Fruit fly (Drosophila melanogaster): ENCODE measurements around the gene CG43784.
"Not testable (repeated sequence)": the region's sequence is repeated elsewhere in the genome, so short reads cannot be mapped to it uniquely, and the experiment has no call there.

CG43784 gene

dm6 chrX:19959353-19959969, 1.3 kb upstream of the CG43784 start, which contains the start of gene CG12655:
TSS of gene CG12655 (minus strand) at chrX:19959403.
- TF ChIP-seq HLH4C (GFP tag; IDR thresholded peaks at IDR 0.05; ENCODE audit: partially characterized antibody) (peak; percentile 72), vnd (GFP tag; IDR thresholded peaks at IDR 0.05; ENCODE audit: partially characterized antibody) (peak; percentile 24; the same call in 1 of the 3 replicates), CG16813 (GFP tag; IDR thresholded peaks at IDR 0.05; ENCODE audit: partially characterized antibody) (peak; percentile 63), CG14860 (GFP tag; IDR thresholded peaks at IDR 0.05; ENCODE audit: partially characterized antibody) (peak; percentile 50; the same call in 2 of the 3 replicates), CG7839 (tag; optimal IDR thresholded peaks at IDR 0.05) (no peak), ham (GFP tag; IDR thresholded peaks at IDR 0.05) (no peak), D19B (GFP tag; optimal IDR thresholded peaks at IDR 0.05) (peak; percentile 45)

DNA sequence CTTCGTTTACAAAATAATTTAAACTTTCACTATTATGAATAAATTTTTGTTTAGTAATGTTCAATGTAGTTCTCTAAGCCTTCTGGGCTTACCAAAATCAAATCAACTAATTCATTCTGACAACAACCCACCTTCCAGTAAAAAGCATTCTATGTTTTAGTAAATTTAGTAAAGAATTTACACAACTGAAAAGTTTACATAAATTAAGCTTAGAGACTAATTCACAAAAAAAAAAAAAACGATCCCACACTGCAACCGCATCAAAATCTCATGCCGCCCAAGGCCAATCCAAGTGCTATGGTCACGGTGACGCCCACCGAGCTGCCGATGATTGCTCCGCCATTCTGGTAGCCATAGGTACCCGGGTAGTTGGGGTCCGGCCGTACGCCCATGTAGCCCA, 4.6 kb downstream of the CG43784 start, which contains the start of gene CG45494:
Gene CG45494 (minus strand): TSS at position 101 of the 400 bp plus-strand sequence.
- TF ChIP-seq amos (GFP tag; IDR thresholded peaks at IDR 0.05; ENCODE audit: partially characterized antibody); CG6254 (GFP tag; optimal IDR thresholded peaks at IDR 0.05); zfh1 (GFP tag; IDR thresholded peaks at IDR 0.05): not testable (repeated sequence)

DNA sequence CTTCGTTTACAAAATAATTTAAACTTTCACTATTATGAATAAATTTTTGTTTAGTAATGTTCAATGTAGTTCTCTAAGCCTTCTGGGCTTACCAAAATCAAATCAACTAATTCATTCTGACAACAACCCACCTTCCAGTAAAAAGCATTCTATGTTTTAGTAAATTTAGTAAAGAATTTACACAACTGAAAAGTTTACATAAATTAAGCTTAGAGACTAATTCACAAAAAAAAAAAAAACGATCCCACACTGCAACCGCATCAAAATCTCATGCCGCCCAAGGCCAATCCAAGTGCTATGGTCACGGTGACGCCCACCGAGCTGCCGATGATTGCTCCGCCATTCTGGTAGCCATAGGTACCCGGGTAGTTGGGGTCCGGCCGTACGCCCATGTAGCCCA, 9.4 kb downstream of the CG43784 start, which contains the start of gene CG45493:
Gene CG45493 (minus strand): TSS at position 101 of the 400 bp plus-strand sequence.
- not testable (repeated sequence) for TF ChIP-seq fd96Cb (tag; optimal IDR thresholded peaks at IDR 0.05); Vsx1 (GFP tag; optimal IDR thresholded peaks at IDR 0.05); CG16815 (GFP tag; optimal IDR thresholded peaks at IDR 0.05)

- TF ChIP-seq peb (GFP tag; IDR thresholded peaks at IDR 0.05); Doc2 (GFP tag; IDR thresholded peaks at IDR 0.05); CG12236 (GFP tag; optimal IDR thresholded peaks at IDR 0.05): not testable (repeated sequence)
These were observed 14.1 kb downstream of the CG43784 start, which contains the start of gene CG45492 for dm6 chrX:19944047-19944446. TSS of gene CG45492 (minus strand) at chrX:19944147.

DNA sequence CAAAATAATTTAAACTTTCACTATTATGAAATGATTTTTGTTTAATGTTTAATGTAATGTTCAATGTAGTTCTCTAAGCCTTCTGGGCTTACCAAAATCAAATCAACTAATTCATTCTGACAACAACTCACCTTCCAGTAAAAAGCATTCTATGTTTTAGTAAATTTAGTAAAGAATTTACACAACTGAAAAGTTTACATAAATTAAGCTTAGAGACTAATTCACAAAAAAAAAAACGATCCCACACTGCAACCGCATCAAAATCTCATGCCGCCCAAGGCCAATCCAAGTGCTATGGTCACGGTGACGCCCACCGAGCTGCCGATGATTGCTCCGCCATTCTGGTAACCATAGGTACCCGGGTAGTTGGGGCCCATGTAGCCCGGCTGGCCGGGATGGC, 19.2 kb downstream of the CG43784 start, which contains the start of gene CG45491:
Gene CG45491 (minus strand): TSS at position 101 of the 400 bp plus-strand sequence.
- TF ChIP-seq corto, Elba2, Eip74EF (GFP tag; optimal IDR thresholded peaks at IDR 0.05): not testable (repeated sequence)

dm6 chrX:19934194-19934593, 23.9 kb downstream of the CG43784 start, which contains the start of gene CG45490:
TSS of gene CG45490 (minus strand) at chrX:19934294.
- not testable (repeated sequence) for TF ChIP-seq CG4404 (GFP tag; IDR thresholded peaks at IDR 0.05); CG12769 (tag; optimal IDR thresholded peaks at IDR 0.05); CG13775 (GFP tag; optimal IDR thresholded peaks at IDR 0.05)

- not testable (repeated sequence) for TF ChIP-seq CG10979 (tag; optimal IDR thresholded peaks at IDR 0.05); ap (GFP tag; IDR thresholded peaks at IDR 0.05); tap (tag; optimal IDR thresholded peaks at IDR 0.05)
These were observed 29.1 kb downstream of the CG43784 start, which contains the start of gene CG45489 for dm6 chrX:19929078-19929477. TSS of gene CG45489 (minus strand) at chrX:19929178.
